Fruit fly (Drosophila melanogaster) whole organism, embryonic: ENCODE measurements around the gene CG42375.

Experiments used
- CG7839 ChIP-seq: fragments of 200-800 bp; sonication (Bioruptor generic); optimal IDR thresholded peaks from 3 replicates; lab custom pipeline; 2018; ENCODE audit warnings: missing biosample characterization, mild to moderate bottlenecking, missing genetic modification characterization, moderate library complexity
- Deaf1 ChIP-seq: fragments of 200-800 bp; optimal IDR thresholded peaks from 3 replicates; lab custom pipeline; 2019; ENCODE audit warnings: missing biosample characterization, mild to moderate bottlenecking, missing genetic modification characterization, moderate library complexity
- Gug ChIP-seq: fragments of 200-800 bp; sonication (Bioruptor generic); IDR thresholded peaks from 4 replicates; pipeline ENCODE4 v1.3.6; 2022; ENCODE audit warnings: missing biosample characterization, missing genetic modification characterization

dm6 chr3R:13793979-13794665 is 14.7 kb downstream of the CG42375 start:
- TF ChIP-seq Deaf1 (tag; lab: Kevin White, UChicago) = peak; percentile 13
- peak; percentile 71 for TF ChIP-seq CG7839 (tag; lab: Kevin White, UChicago)
- TF ChIP-seq Gug (GFP tag; lab: Robert Waterston, UW) = peak; percentile 42; the same call in 3 of the 4 replicates
